Fruit fly (Drosophila melanogaster): Measurements from ENCODE around the gene CG32986.

Gene CG32986

dm6 chr2L:8846726-8847554 lies 15.6 kb upstream of the CG32986 start:
- TF ChIP-seq kni (GFP tag; optimal IDR thresholded peaks at IDR 0.05) (peak; percentile 82), CG15479 (GFP tag; optimal IDR thresholded peaks at IDR 0.05) (peak; percentile 65), CG11456 (GFP tag; IDR thresholded peaks at IDR 0.05) (no peak), trem (tag; optimal IDR thresholded peaks at IDR 0.05) (no peak), CG2199 (GFP tag; IDR thresholded peaks at IDR 0.05) (peak; percentile 78; the same call in 2 of the 3 replicates), gcm (GFP tag; optimal IDR thresholded peaks at IDR 0.05) (peak; percentile 29), Kr (GFP tag; optimal IDR thresholded peaks at IDR 0.05) (peak; percentile 32), CG7357 (GFP tag; IDR thresholded peaks at IDR 0.05) (no peak), Med (GFP tag) (peak; percentile 75), fd102C (GFP tag; optimal IDR thresholded peaks at IDR 0.05) (no peak), CG8290 (GFP tag; optimal IDR thresholded peaks at IDR 0.05) (no peak), CG8290 (tag; optimal IDR thresholded peaks at IDR 0.05) (no peak), twi (tag; optimal IDR thresholded peaks at IDR 0.05) (peak; percentile 45), vvl (GFP tag; IDR thresholded peaks at IDR 0.05) (0 out of 2 replicates have a peak, but pooled peaks have one; percentile 13), phol (tag; optimal IDR thresholded peaks at IDR 0.05) (no peak), Blimp-1 (GFP tag; optimal IDR thresholded peaks at IDR 0.05) (peak; percentile 63), cato (GFP tag; optimal IDR thresholded peaks at IDR 0.05; ENCODE audit: borderline replicate concordance) (no peak), ind (GFP tag; optimal IDR thresholded peaks at IDR 0.05) (no peak), tll (GFP tag; optimal IDR thresholded peaks at IDR 0.05) (peak in 1 of 2 experiments; percentile 91), CG13894 (tag; optimal IDR thresholded peaks at IDR 0.05) (no peak), zen (tag; optimal IDR thresholded peaks at IDR 0.05) (peak; percentile 99), CG7271 (tag; optimal IDR thresholded peaks at IDR 0.05) (peak; percentile 6), onecut (GFP tag; IDR thresholded peaks at IDR 0.05) (peak; percentile 36; the same call in 1 of the 2 replicates), D (optimal IDR thresholded peaks at IDR 0.05) (peak; percentile 65), D (GFP tag; optimal IDR thresholded peaks at IDR 0.05) (no peak), cad (GFP tag; optimal IDR thresholded peaks at IDR 0.05) (peak; percentile 94), sens (GFP tag) (peak; percentile 61), CG17186 (GFP tag; optimal IDR thresholded peaks at IDR 0.05) (no peak), gro (GFP tag; optimal IDR thresholded peaks at IDR 0.05) (no peak), CG6175 (GFP tag; IDR thresholded peaks at IDR 0.05) (no peak), CG6854 (GFP tag; optimal IDR thresholded peaks at IDR 0.05) (no peak), salm (tag; optimal IDR thresholded peaks at IDR 0.05) (no peak)

- TF ChIP-seq ac (GFP tag; optimal IDR thresholded peaks at IDR 0.05) (peak; percentile 30), CG17802 (tag; optimal IDR thresholded peaks at IDR 0.05) (no peak), sc (optimal IDR thresholded peaks at IDR 0.05) (no peak), sc (GFP tag; optimal IDR thresholded peaks at IDR 0.05) (no peak), HmgD (GFP tag; optimal IDR thresholded peaks at IDR 0.05) (no peak), CG10274 (GFP tag; optimal IDR thresholded peaks at IDR 0.05) (no peak), D (optimal IDR thresholded peaks at IDR 0.05) (peak; percentile 47), D (GFP tag; optimal IDR thresholded peaks at IDR 0.05) (no peak), pita (GFP tag; optimal IDR thresholded peaks at IDR 0.05) (no peak), lab (GFP tag; optimal IDR thresholded peaks at IDR 0.05) (no peak), Dll (GFP tag; IDR thresholded peaks at IDR 0.05; ENCODE audit: partially characterized antibody) (no peak), cato (GFP tag; optimal IDR thresholded peaks at IDR 0.05; ENCODE audit: borderline replicate concordance) (no peak), zen (tag; optimal IDR thresholded peaks at IDR 0.05) (peak; percentile 99), ken (GFP tag; IDR thresholded peaks at IDR 0.05) (0 out of 3 replicates have a peak, but pooled peaks have one; percentile 5), twi (tag; optimal IDR thresholded peaks at IDR 0.05) (peak; percentile 63), CG10209 (GFP tag; optimal IDR thresholded peaks at IDR 0.05) (no peak), tll (GFP tag; optimal IDR thresholded peaks at IDR 0.05) (peak in 1 of 2 experiments; percentile 80), slbo (GFP tag; IDR thresholded peaks at IDR 0.05) (no peak), tna (GFP tag; IDR thresholded peaks at IDR 0.05; ENCODE audit: partially characterized antibody) (no peak), Jarid2 (GFP tag; optimal IDR thresholded peaks at IDR 0.05) (no peak), cad (GFP tag; optimal IDR thresholded peaks at IDR 0.05) (no peak), gcm (GFP tag; optimal IDR thresholded peaks at IDR 0.05) (no peak), Asciz (GFP tag; optimal IDR thresholded peaks at IDR 0.05) (no peak), Atf-2 (GFP tag; optimal IDR thresholded peaks at IDR 0.05) (no peak)
These were observed 13.4 kb upstream of the CG32986 start for dm6 chr2L:8849170-8849569.

Data from whole organism, embryonic.